Worm (Caenorhabditis elegans) whole organism, mixed stage, embryonic: ENCODE data around the gene D2089.8.
A peak's percentile ranks its signal among the peaks of the same experiment; 100 is the strongest.

Experiments used
- M03D4.4 ChIP-seq: sonication (generic microtip); optimal IDR thresholded peaks from 2 replicates; lab custom pipeline; 2017; ENCODE audit warnings: mild to moderate bottlenecking, missing genetic modification characterization, missing compliant biosample characterization
- bed-3 ChIP-seq: fragments of 200-800 bp; sonication (Bioruptor generic); optimal IDR thresholded peaks from 3 replicates; lab custom pipeline; 2018; ENCODE audit warnings: mild to moderate bottlenecking, missing genetic modification characterization, moderate library complexity, missing compliant biosample characterization
- ceh-39 ChIP-seq: fragments of 150-350 bp; optimal IDR thresholded peaks from 2 replicates; lab custom pipeline; 2014; ENCODE audit warnings: missing biosample characterization, missing genetic modification characterization
- ceh-43 ChIP-seq: fragments of 200-800 bp; sonication (Bioruptor generic); optimal IDR thresholded peaks from 2 replicates; lab custom pipeline; 2018; ENCODE audit warnings: mild to moderate bottlenecking, missing genetic modification characterization, moderate library complexity, missing compliant biosample characterization
- ceh-83 ChIP-seq: fragments of 200-800 bp; sonication (Bioruptor generic); optimal IDR thresholded peaks from 2 replicates; lab custom pipeline; 2018; ENCODE audit warnings: mild to moderate bottlenecking, missing genetic modification characterization, missing compliant biosample characterization
- ces-1 ChIP-seq: fragments of 150-350 bp; optimal IDR thresholded peaks from 2 replicates; lab custom pipeline; 2014; ENCODE audit warnings: missing biosample characterization, missing genetic modification reagents, missing genetic modification characterization
- cnd-1 ChIP-seq: fragments of 200-800 bp; sonication (Bioruptor generic); optimal IDR thresholded peaks from 2 replicates; lab custom pipeline; 2018; ENCODE audit warnings: mild to moderate bottlenecking, missing genetic modification characterization, missing compliant biosample characterization
- drap-1 ChIP-seq: fragments of 200-800 bp; sonication (Bioruptor generic); optimal IDR thresholded peaks from 3 replicates; lab custom pipeline; 2018; ENCODE audit warnings: mild to moderate bottlenecking, missing genetic modification characterization, missing compliant biosample characterization
- elt-1 ChIP-seq: sonication (generic microtip); optimal IDR thresholded peaks from 2 replicates; lab custom pipeline; 2017; ENCODE audit warnings: missing genetic modification characterization, mild to moderate bottlenecking, missing compliant biosample characterization, antibody characterized with exemption, moderate library complexity, borderline replicate concordance; ENCODE audit not compliant: insufficient read depth
- elt-3 ChIP-seq: fragments of 150-350 bp; optimal IDR thresholded peaks from 2 replicates; lab custom pipeline; 2014; ENCODE audit warnings: missing biosample characterization, missing genetic modification characterization
- flh-1 ChIP-seq: fragments of 200-800 bp; sonication (Bioruptor generic); optimal IDR thresholded peaks from 2 replicates; lab custom pipeline; 2018; ENCODE audit warnings: mild to moderate bottlenecking, missing genetic modification characterization, moderate library complexity, missing compliant biosample characterization
- ham-2 ChIP-seq: fragments of 200-800 bp; sonication (Bioruptor generic); optimal IDR thresholded peaks from 2 replicates; lab custom pipeline; 2018; ENCODE audit warnings: mild to moderate bottlenecking, missing genetic modification characterization, missing compliant biosample characterization
- hlh-1 ChIP-seq: fragments of 150-350 bp; optimal IDR thresholded peaks from 2 replicates; lab custom pipeline; 2014; ENCODE audit warnings: missing biosample characterization, missing genetic modification reagents, missing genetic modification characterization
- lin-13 ChIP-seq: fragments of 150-350 bp; optimal IDR thresholded peaks from 2 replicates; lab custom pipeline; 2014; ENCODE audit warnings: missing biosample characterization, missing genetic modification characterization
- lin-32 ChIP-seq: fragments of 200-800 bp; sonication (Bioruptor generic); optimal IDR thresholded peaks from 2 replicates; lab custom pipeline; 2018; ENCODE audit warnings: mild to moderate bottlenecking, missing genetic modification characterization, missing compliant biosample characterization
- lsy-2 ChIP-seq: fragments of 150-350 bp; optimal IDR thresholded peaks from 2 replicates; lab custom pipeline; 2014; ENCODE audit warnings: missing biosample characterization, missing genetic modification characterization
- mls-2 ChIP-seq: sonication (generic microtip); optimal IDR thresholded peaks from 2 replicates; lab custom pipeline; 2016; ENCODE audit warnings: mild to moderate bottlenecking, missing genetic modification characterization, moderate library complexity, missing compliant biosample characterization
- nhr-12 ChIP-seq: fragments of 150-350 bp; optimal IDR thresholded peaks from 2 replicates; lab custom pipeline; 2014; ENCODE audit warnings: missing biosample characterization, missing genetic modification characterization
- nhr-2 ChIP-seq: fragments of 150-350 bp; optimal IDR thresholded peaks from 2 replicates; lab custom pipeline; 2014; ENCODE audit warnings: missing biosample characterization, missing genetic modification characterization
- nhr-237 ChIP-seq: fragments of 150-350 bp; optimal IDR thresholded peaks from 2 replicates; lab custom pipeline; 2014; ENCODE audit warnings: missing biosample characterization, missing genetic modification characterization
- nhr-28 ChIP-seq: fragments of 150-350 bp; optimal IDR thresholded peaks from 2 replicates; lab custom pipeline; 2014; ENCODE audit warnings: missing biosample characterization, missing genetic modification characterization
- nhr-76 ChIP-seq: sonication (generic microtip); optimal IDR thresholded peaks from 2 replicates; lab custom pipeline; 2017; ENCODE audit warnings: missing biosample characterization, missing genetic modification characterization
- pha-4 ChIP-seq: fragments of 150-350 bp; optimal IDR thresholded peaks from 2 replicates; lab custom pipeline; 2018; ENCODE audit warnings: missing biosample characterization, missing genetic modification reagents, missing genetic modification characterization
- sem-2 ChIP-seq: fragments of 200-800 bp; sonication (Bioruptor generic); optimal IDR thresholded peaks from 2 replicates; lab custom pipeline; 2018; ENCODE audit warnings: mild to moderate bottlenecking, missing genetic modification characterization, missing compliant biosample characterization
- snpc-4 ChIP-seq: fragments of 150-350 bp; optimal IDR thresholded peaks from 2 replicates; lab custom pipeline; 2014; ENCODE audit warnings: missing biosample characterization, missing genetic modification characterization
- sptf-1 ChIP-seq: sonication (generic microtip); optimal IDR thresholded peaks from 2 replicates; lab custom pipeline; 2017; ENCODE audit warnings: mild to moderate bottlenecking, missing genetic modification characterization, moderate library complexity, missing compliant biosample characterization
- tbx-8 ChIP-seq: fragments of 200-800 bp; sonication (Bioruptor generic); optimal IDR thresholded peaks from 2 replicates; lab custom pipeline; 2018; ENCODE audit warnings: mild to moderate bottlenecking, missing genetic modification characterization, moderate library complexity, missing compliant biosample characterization
- unc-120 ChIP-seq: sonication (generic microtip); optimal IDR thresholded peaks from 2 replicates; lab custom pipeline; 2017; ENCODE audit warnings: missing genetic modification characterization, missing compliant biosample characterization; ENCODE audit not compliant: poor library complexity, severe bottlenecking
- unc-39 ChIP-seq: fragments of 150-350 bp; optimal IDR thresholded peaks from 2 replicates; lab custom pipeline; 2014; ENCODE audit warnings: missing biosample characterization, missing genetic modification characterization
- unc-62 ChIP-seq: fragments of 150-350 bp; optimal IDR thresholded peaks from 2 replicates; lab custom pipeline; 2014; ENCODE audit warnings: missing biosample characterization, missing genetic modification reagents, missing genetic modification characterization
- zip-8 ChIP-seq: fragments of 150-350 bp; optimal IDR thresholded peaks from 2 replicates; lab custom pipeline; 2014; ENCODE audit warnings: missing biosample characterization, missing genetic modification characterization
- ztf-11 ChIP-seq: fragments of 150-350 bp; optimal IDR thresholded peaks from 2 replicates; lab custom pipeline; 2014; ENCODE audit warnings: missing biosample characterization, missing genetic modification characterization

Gene D2089.8

DNA sequence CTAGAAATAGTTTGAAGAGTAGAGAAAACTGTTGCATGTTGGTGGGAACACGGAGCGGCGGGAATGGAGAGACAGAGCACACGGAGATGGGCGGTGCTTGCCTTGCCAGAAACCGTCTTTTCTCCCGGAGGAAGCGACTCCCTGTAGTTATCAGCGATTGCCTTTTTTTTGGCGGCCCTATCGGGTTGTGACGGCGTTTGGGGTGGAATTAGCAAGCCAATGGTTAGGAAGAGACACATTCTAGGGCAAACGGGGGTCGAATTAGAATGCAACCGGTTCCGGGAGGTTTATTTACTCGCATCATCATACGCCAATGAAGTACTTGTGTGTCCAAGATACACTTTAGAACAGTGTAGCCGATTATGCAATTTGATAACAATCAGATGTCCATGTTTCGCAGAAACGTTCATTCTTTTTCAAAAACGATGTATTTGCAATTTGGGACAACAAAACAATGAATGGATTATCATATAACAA is 4.9 kb downstream of the D2089.8 start, which contains the start of gene lact-3:
Gene lact-3, minus strand, starts transcription at position 51 of the 477 bp plus-strand sequence.
- no peak for TF ChIP-seq nhr-2
- no peak for TF ChIP-seq zip-8 (tag; lab: Kevin White, UChicago)
- TF ChIP-seq unc-62 = no peak
- no peak for TF ChIP-seq lin-13 (tag; lab: Kevin White, UChicago)
- no peak for TF ChIP-seq M03D4.4 (tag; lab: Kevin White, UChicago)
- TF ChIP-seq unc-120 = no peak
- TF ChIP-seq ham-2 = no peak
- TF ChIP-seq nhr-237 (tag; lab: Kevin White, UChicago) = no peak
- no peak for TF ChIP-seq tbx-8
- TF ChIP-seq ceh-39 = no peak
- TF ChIP-seq nhr-76 (tag; lab: Kevin White, UChicago) = no peak
- TF ChIP-seq nhr-12 (tag; lab: Kevin White, UChicago) = no peak
- TF ChIP-seq elt-1 = no peak
- no peak for TF ChIP-seq ztf-11 (tag; lab: Kevin White, UChicago)
- no peak for TF ChIP-seq sem-2 (GFP tag; lab: Kevin White, UChicago)
- TF ChIP-seq lin-32 (GFP tag; lab: Kevin White, UChicago) = no peak
- no peak for TF ChIP-seq unc-39 (tag; lab: Kevin White, UChicago)

DNA sequence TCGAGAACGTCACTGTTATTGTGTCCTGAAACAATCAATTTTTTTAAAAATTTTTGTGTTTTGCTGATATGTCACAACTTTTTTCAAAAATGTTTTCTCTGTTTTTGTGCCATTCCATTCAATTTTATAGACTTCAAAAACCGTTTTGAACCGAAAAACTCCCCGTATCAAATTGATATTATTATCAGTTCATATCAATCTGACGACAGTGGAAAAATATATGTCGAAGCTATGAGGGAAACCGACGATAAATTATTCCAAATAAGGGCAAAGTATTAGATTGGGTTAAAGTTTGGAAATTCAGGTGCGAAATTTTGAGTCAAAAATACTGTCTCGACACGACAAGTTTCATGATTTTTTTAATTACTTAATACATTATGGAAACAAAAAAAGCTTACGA is 6.2 kb downstream of the D2089.8 start:
- no peak for TF ChIP-seq sptf-1 (tag; lab: Kevin White, UChicago)
- TF ChIP-seq nhr-2 = no peak
- no peak for TF ChIP-seq zip-8 (tag; lab: Kevin White, UChicago)
- no peak for TF ChIP-seq elt-1
- TF ChIP-seq snpc-4 = no peak
- no peak for TF ChIP-seq hlh-1 (tag; lab: Kevin White, UChicago)
- TF ChIP-seq ztf-11 (tag; lab: Kevin White, UChicago) = no peak
- TF ChIP-seq lsy-2 (tag; lab: Kevin White, UChicago) = no peak
- TF ChIP-seq elt-3 (tag; lab: Kevin White, UChicago) = no peak
- no peak for TF ChIP-seq ces-1 (GFP tag; lab: Kevin White, UChicago)
- no peak for TF ChIP-seq lin-13 (tag; lab: Kevin White, UChicago)
- no peak for TF ChIP-seq nhr-237 (tag; lab: Kevin White, UChicago)
- no peak for TF ChIP-seq bed-3
- TF ChIP-seq cnd-1 (tag; lab: Kevin White, UChicago) = no peak
- no peak for TF ChIP-seq nhr-12 (tag; lab: Kevin White, UChicago)
- no peak for TF ChIP-seq flh-1 (GFP tag; lab: Kevin White, UChicago)
- TF ChIP-seq ceh-39 = no peak
- TF ChIP-seq ceh-83 (GFP tag; lab: Kevin White, UChicago) = no peak
- no peak for TF ChIP-seq unc-62
- no peak for TF ChIP-seq drap-1 (GFP tag; lab: Kevin White, UChicago)

DNA sequence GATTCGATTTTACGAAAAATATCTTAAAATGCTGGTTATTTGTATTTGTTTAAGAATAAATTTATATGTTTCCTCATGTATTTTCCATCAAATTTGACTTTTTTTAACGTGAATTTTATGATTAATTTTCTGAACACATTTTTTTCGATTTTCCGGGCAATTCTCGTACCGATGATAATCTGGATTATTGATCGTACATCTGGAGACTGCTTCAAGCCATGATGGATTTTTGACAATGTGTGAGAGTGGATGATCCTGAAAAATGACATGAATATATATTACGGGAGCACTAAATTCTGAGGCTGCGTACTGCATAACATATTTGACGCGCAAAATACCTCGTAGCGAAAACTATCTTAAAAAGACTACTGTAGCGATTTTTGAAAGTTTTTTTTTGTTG is 8.1 kb downstream of the D2089.8 start:
- TF ChIP-seq ceh-83 (GFP tag; lab: Kevin White, UChicago) (no peak), bed-3 (no peak), nhr-12 (tag; lab: Kevin White, UChicago) (no peak), snpc-4 (no peak), hlh-1 (tag; lab: Kevin White, UChicago) (no peak), flh-1 (GFP tag; lab: Kevin White, UChicago) (no peak), zip-8 (tag; lab: Kevin White, UChicago) (no peak), pha-4 (tag; lab: Kevin White, UChicago) (no peak), nhr-28 (no peak), ceh-43 (GFP tag; lab: Kevin White, UChicago) (no peak), cnd-1 (tag; lab: Kevin White, UChicago) (no peak)

DNA sequence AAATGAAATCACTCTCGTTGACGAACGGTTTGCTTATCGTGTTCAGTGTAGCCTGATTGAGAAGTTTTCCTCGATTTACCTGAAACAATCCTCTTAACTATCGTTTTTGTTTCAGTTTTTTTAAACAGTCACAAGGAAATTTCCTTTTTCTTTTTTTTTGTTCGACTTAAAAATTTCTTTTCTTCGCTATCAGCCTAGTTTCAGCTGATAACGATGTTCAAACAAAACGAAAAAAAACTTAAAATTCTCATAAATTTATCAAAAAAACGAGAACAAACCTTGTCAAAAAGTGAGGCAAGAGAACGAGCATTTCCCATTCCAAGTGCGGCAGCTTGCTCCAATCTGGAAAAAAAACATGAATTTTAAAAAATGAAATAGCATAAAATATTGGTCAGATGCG is 9.0 kb downstream of the D2089.8 start:
- no peak for TF ChIP-seq elt-3 (tag; lab: Kevin White, UChicago)

DNA sequence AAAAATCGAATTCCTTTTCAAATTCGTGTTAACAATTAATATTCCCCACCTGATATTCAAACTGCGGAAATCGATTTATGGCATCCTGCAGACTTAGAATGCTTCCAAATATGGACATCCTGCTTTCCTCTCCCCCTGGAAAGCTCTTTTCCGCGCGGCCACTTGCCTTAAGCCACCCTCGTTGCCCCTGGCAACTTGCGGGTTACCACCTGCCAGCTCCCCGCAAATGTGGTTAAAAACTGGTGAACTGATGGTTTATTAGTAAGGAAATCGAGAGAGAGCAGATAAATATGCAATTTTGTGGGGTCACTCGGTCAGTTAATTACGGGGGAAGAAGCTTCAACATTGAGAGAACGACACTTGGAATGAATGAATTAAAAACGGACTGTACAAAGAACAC is 10.5 kb downstream of the D2089.8 start, which contains the start of gene nphp-1:
Gene nphp-1, minus strand, starts transcription at position 145 of the 400 bp plus-strand sequence.
- TF ChIP-seq unc-120 (peak; percentile 12), mls-2 (tag; lab: Kevin White, UChicago) (no peak), lin-32 (GFP tag; lab: Kevin White, UChicago) (peak; percentile 40)
